Worm (Caenorhabditis elegans) whole organism, L4/young adult: ENCODE data around the gene nhr-170.

Experiments
- W03F9.2 ChIP-seq: fragments of 150-350 bp; optimal IDR thresholded peaks from 2 replicates; lab custom pipeline; 2014; ENCODE audit warnings: missing biosample characterization, missing genetic modification characterization
- dao-5 ChIP-seq: sonication (generic microtip); optimal IDR thresholded peaks from 2 replicates; lab custom pipeline; 2016; ENCODE audit warnings: missing genotype, missing genetic modification characterization, moderate library complexity, missing compliant biosample characterization
- him-1 ChIP-seq: sonication (generic microtip); optimal IDR thresholded peaks from 2 replicates; lab custom pipeline; 2016; ENCODE audit warnings: missing genotype, missing genetic modification reagents, missing genetic modification characterization, missing compliant biosample characterization

DNA sequence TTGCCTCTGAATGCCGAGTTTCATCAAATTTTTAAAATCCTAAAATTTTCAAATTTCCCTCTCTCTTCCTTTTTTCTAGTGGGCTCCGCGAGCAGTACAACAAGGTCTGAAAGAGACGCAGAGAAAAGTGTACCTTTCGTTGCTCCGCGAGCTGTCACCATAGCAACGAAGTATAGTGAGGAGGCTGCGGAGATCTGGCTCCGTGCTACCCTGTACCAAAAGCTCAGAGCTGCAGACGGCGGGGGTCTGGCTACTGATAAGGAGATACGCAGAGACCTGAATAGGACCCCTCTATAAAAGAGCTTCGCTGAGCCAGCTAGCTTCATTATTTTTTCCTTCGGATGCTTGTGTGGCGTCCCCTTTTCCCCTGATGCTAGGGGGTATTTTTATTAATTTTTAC lies 17.2 kb downstream of the nhr-170 start, which contains the start of gene Y17D7B.10:
- TF ChIP-seq him-1 (tag; lab: Kevin White, UChicago), result no peak
- TF ChIP-seq dao-5, result no peak
- no peak for TF ChIP-seq W03F9.2
